Fruit fly (Drosophila melanogaster): ENCODE results near the gene Gr93c.

The Gr93c gene

DNA sequence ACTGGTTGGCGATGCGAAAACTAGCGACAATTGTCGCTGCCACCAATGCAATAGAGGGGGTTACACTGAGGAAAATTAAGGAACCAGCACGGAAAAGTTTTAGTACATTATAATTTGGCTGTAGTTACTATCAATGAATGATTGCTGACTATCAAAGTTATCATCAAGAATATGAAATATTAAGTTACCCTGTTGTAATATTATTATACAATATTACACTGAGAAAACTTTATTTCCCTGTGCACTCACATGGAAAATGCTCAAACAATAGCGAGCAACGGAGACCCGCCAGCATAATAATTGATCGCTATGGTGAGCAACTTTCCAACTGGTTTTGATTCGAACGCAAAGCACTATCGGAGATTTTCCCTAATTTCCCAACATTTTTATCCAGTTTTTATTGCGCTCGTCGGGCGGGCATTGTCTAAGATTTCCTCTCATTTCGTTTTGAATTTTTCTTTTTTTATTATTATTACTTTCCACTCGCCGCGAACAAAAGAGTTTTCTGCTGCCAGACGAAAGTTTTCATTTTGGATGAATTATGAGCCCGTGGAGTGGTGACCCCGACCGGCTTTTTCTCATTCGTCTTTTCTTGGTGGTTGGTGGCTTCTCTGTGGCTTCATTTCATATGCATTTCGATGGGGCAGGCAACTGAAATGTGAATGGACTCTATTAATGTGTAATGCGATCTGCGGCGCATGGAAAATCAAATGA lies 17.2 kb upstream of the Gr93c start (continued):
- TF ChIP-seq ATbp (GFP tag; optimal IDR thresholded peaks at IDR 0.05) (peak; percentile 96), dysf (GFP tag; IDR thresholded peaks at IDR 0.05) (peak; percentile 50; the same call in 1 of the 3 replicates), lilli (GFP tag; optimal IDR thresholded peaks at IDR 0.05) (peak; percentile 42), CG32532 (GFP tag; IDR thresholded peaks at IDR 0.05) (no peak), H15 (GFP tag; IDR thresholded peaks at IDR 0.05) (peak; percentile 76), ftz-f1 (GFP tag; optimal IDR thresholded peaks at IDR 0.05) (no peak), CG10209 (GFP tag; optimal IDR thresholded peaks at IDR 0.05) (peak; percentile 73), Xbp1 (GFP tag; optimal IDR thresholded peaks at IDR 0.05) (peak; percentile 81), CG15011 (GFP tag; optimal IDR thresholded peaks at IDR 0.05) (no peak), CG17186 (GFP tag; optimal IDR thresholded peaks at IDR 0.05) (peak; percentile 21), abd-A (tag; optimal IDR thresholded peaks at IDR 0.05) (peak; percentile 88), CG13123 (GFP tag; optimal IDR thresholded peaks at IDR 0.05) (peak; percentile 61), CG17912 (GFP tag; optimal IDR thresholded peaks at IDR 0.05) (no peak), CG17385 (GFP tag; optimal IDR thresholded peaks at IDR 0.05) (peak; percentile 77), CG14014 (GFP tag; IDR thresholded peaks at IDR 0.05) (peak; percentile 59; the same call in 1 of the 2 replicates), tna (GFP tag; IDR thresholded peaks at IDR 0.05; ENCODE audit: partially characterized antibody) (no peak), ab (GFP tag; optimal IDR thresholded peaks at IDR 0.05) (no peak), chn (GFP tag; optimal IDR thresholded peaks at IDR 0.05) (peak; percentile 68), lov (optimal IDR thresholded peaks at IDR 0.05) (no peak), lov (GFP tag; IDR thresholded peaks at IDR 0.05) (0 out of 3 replicates have a peak, but pooled peaks have one; percentile 6), sim (GFP tag; IDR thresholded peaks at IDR 0.05) (peak; percentile 59; the same call in 1 of the 2 replicates), ro (GFP tag; IDR thresholded peaks at IDR 0.05) (no peak), CG4282 (GFP tag; optimal IDR thresholded peaks at IDR 0.05) (no peak), Deaf1 (tag; optimal IDR thresholded peaks at IDR 0.05) (peak; percentile 15), CG17568 (GFP tag; optimal IDR thresholded peaks at IDR 0.05) (peak; percentile 56), CG3726 (GFP tag; IDR thresholded peaks at IDR 0.05) (0 out of 3 replicates have a peak, but pooled peaks have one; percentile 59), CG7786 (GFP tag; optimal IDR thresholded peaks at IDR 0.05) (no peak), Atf3 (GFP tag; optimal IDR thresholded peaks at IDR 0.05) (peak; percentile 13), sens-2 (GFP tag; IDR thresholded peaks at IDR 0.05) (peak; percentile 80), org-1 (GFP tag; optimal IDR thresholded peaks at IDR 0.05) (peak; percentile 87), CG4424 (GFP tag; optimal IDR thresholded peaks at IDR 0.05) (peak; percentile 64), Lim3 (GFP tag; IDR thresholded peaks at IDR 0.05) (no peak), chinmo (GFP tag; IDR thresholded peaks at IDR 0.05; ENCODE audit: partially characterized antibody) (no peak), onecut (GFP tag; IDR thresholded peaks at IDR 0.05) (peak; percentile 57), ham (GFP tag; IDR thresholded peaks at IDR 0.05) (no peak), bigmax (GFP tag; optimal IDR thresholded peaks at IDR 0.05) (no peak), so (GFP tag; IDR thresholded peaks at IDR 0.05) (peak; percentile 74; the same call in 1 of the 3 replicates), CG30431 (GFP tag; optimal IDR thresholded peaks at IDR 0.05) (peak; percentile 57), CG30020 (tag; optimal IDR thresholded peaks at IDR 0.05) (peak; percentile 69), crp (GFP tag; optimal IDR thresholded peaks at IDR 0.05) (peak in 1 of 2 experiments; percentile 19), ara (GFP tag; IDR thresholded peaks at IDR 0.05) (peak; percentile 90), CG10462 (GFP tag; optimal IDR thresholded peaks at IDR 0.05) (peak; percentile 67), gcm2 (GFP tag; optimal IDR thresholded peaks at IDR 0.05) (no peak), CG14710 (tag; optimal IDR thresholded peaks at IDR 0.05) (peak; percentile 68), gt (GFP tag; IDR thresholded peaks at IDR 0.05) (peak; percentile 52), CG13894 (tag; optimal IDR thresholded peaks at IDR 0.05) (no peak), CG9817 (tag; optimal IDR thresholded peaks at IDR 0.05) (peak; percentile 55), Mad (GFP tag; optimal IDR thresholded peaks at IDR 0.05) (peak; percentile 31), CG11723 (GFP tag; optimal IDR thresholded peaks at IDR 0.05) (peak; percentile 79), CG3065 (GFP tag; optimal IDR thresholded peaks at IDR 0.05) (peak; percentile 16)

Data from whole organism, embryonic.